Worm (Caenorhabditis elegans) whole organism, young adult: Measurements from ENCODE around the gene EEED8.13.

Source experiments
- C06A6.2 ChIP-seq: fragments of 200-800 bp; sonication (Bioruptor generic); conservative IDR thresholded peaks from 2 replicates; pipeline ENCODE4 v1.3.6; 2022; ENCODE audit warnings: missing genetic modification characterization, missing compliant biosample characterization
- C17E4.6 ChIP-seq: fragments of 200-800 bp; sonication (Bioruptor generic); IDR thresholded peaks from 2 replicates; pipeline ENCODE4 v1.3.6; 2022; ENCODE audit warnings: missing genetic modification reagents, missing genetic modification characterization, missing compliant biosample characterization
- F23B12.7 ChIP-seq: sonication (generic microtip); optimal IDR thresholded peaks from 2 replicates; lab custom pipeline; 2017; ENCODE audit warnings: missing genetic modification characterization, mild to moderate bottlenecking, missing compliant biosample characterization, antibody characterized with exemption, moderate library complexity; ENCODE audit not compliant: insufficient read depth
- F55B11.4 ChIP-seq: sonication (generic microtip); optimal IDR thresholded peaks from 2 replicates; lab custom pipeline; 2016; ENCODE audit warnings: missing compliant biosample characterization, missing genetic modification characterization, borderline replicate concordance; ENCODE audit not compliant: insufficient read depth
- K12H6.12 ChIP-seq: fragments of 200-800 bp; sonication (Bioruptor generic); optimal IDR thresholded peaks from 2 replicates; lab custom pipeline; 2018; ENCODE audit warnings: mild to moderate bottlenecking, missing genetic modification characterization, missing compliant biosample characterization
- T07F8.4 ChIP-seq: sonication (generic microtip); optimal IDR thresholded peaks from 2 replicates; lab custom pipeline; 2016; ENCODE audit warnings: mild to moderate bottlenecking, missing genetic modification characterization, moderate library complexity, missing compliant biosample characterization
- T26A5.8 ChIP-seq: sonication (generic microtip); optimal IDR thresholded peaks from 2 replicates; lab custom pipeline; 2016; ENCODE audit warnings: missing genetic modification characterization, missing compliant biosample characterization
- Y53F4B.3 ChIP-seq: fragments of 200-800 bp; sonication (Bioruptor generic); IDR thresholded peaks from 2 replicates; pipeline ENCODE4 v1.3.6; 2022; ENCODE audit warnings: missing genetic modification reagents, missing genetic modification characterization, missing compliant biosample characterization
- Y67H2A.10 ChIP-seq: fragments of 200-800 bp; sonication (Bioruptor generic); conservative IDR thresholded peaks from 2 replicates; pipeline ENCODE4 v1.3.6; 2022; ENCODE audit warnings: missing genetic modification reagents, missing genetic modification characterization, missing compliant biosample characterization
- aptf-3 ChIP-seq: fragments of 200-800 bp; sonication (Bioruptor generic); IDR thresholded peaks from 2 replicates; pipeline ENCODE4 v1.3.6; 2022; ENCODE audit warnings: missing genetic modification characterization, missing compliant biosample characterization
- atf-7 ChIP-seq: sonication (generic microtip); optimal IDR thresholded peaks from 2 replicates; lab custom pipeline; 2017; ENCODE audit warnings: mild to moderate bottlenecking, missing genetic modification characterization, missing compliant biosample characterization
- attf-3 ChIP-seq: fragments of 200-800 bp; sonication (Bioruptor generic); conservative IDR thresholded peaks from 2 replicates; pipeline ENCODE4 v1.3.6; 2022; ENCODE audit warnings: missing genetic modification reagents, missing genetic modification characterization, missing compliant biosample characterization
- attf-5 ChIP-seq: fragments of 200-800 bp; sonication (Bioruptor generic); optimal IDR thresholded peaks from 2 replicates; lab custom pipeline; 2018; ENCODE audit warnings: mild to moderate bottlenecking, missing genetic modification characterization, missing compliant biosample characterization
- bed-2 ChIP-seq: fragments of 200-800 bp; sonication (Bioruptor generic); IDR thresholded peaks from 2 replicates; pipeline ENCODE4 v1.3.6; 2022; ENCODE audit warnings: missing genetic modification reagents, missing genetic modification characterization, missing compliant biosample characterization
- cebp-1 ChIP-seq, 2 experiments: fragments of 200-800 bp in 1 of 2; sonication (Bioruptor generic) in 1 of 2; sonication (generic microtip) in 1 of 2; IDR thresholded peaks in 1 of 2; optimal IDR thresholded peaks in 1 of 2; 2 replicates each; pipeline versions ENCODE4 v1.3.6 to Lab custom; 2017 to 2022; ENCODE audit warnings: missing compliant biosample characterization in 2 of 2, missing genetic modification characterization in 2 of 2, mild to moderate bottlenecking in 1 of 2, missing genetic modification reagents in 1 of 2, moderate library complexity in 1 of 2
- ceh-100 ChIP-seq: fragments of 200-800 bp; sonication (Bioruptor generic); IDR thresholded peaks from 2 replicates; pipeline ENCODE4 v1.3.6; 2022; ENCODE audit warnings: missing genetic modification reagents, missing genetic modification characterization, missing compliant biosample characterization
- ceh-27 ChIP-seq: fragments of 200-800 bp; sonication (Bioruptor generic); optimal IDR thresholded peaks from 2 replicates; lab custom pipeline; 2018; ENCODE audit warnings: mild to moderate bottlenecking, missing genetic modification characterization, moderate library complexity, missing compliant biosample characterization
- ceh-91 ChIP-seq: fragments of 200-800 bp; sonication (Bioruptor generic); IDR thresholded peaks from 2 replicates; pipeline ENCODE4 v1.3.6; 2022; ENCODE audit warnings: missing genetic modification reagents, missing genetic modification characterization, missing compliant biosample characterization
- chd-7 ChIP-seq: sonication (generic microtip); optimal IDR thresholded peaks from 2 replicates; lab custom pipeline; 2016; ENCODE audit warnings: mild to moderate bottlenecking, missing genetic modification characterization, moderate library complexity, missing compliant biosample characterization
- dpff-1 ChIP-seq: sonication (generic microtip); optimal IDR thresholded peaks from 2 replicates; lab custom pipeline; 2017; ENCODE audit warnings: mild to moderate bottlenecking, missing genetic modification characterization, missing compliant biosample characterization
- efl-1 ChIP-seq: fragments of 150-350 bp; optimal IDR thresholded peaks from 2 replicates; lab custom pipeline; 2014; ENCODE audit warnings: missing biosample characterization, missing genetic modification reagents, missing genetic modification characterization
- egl-44 ChIP-seq: fragments of 200-800 bp; sonication (Bioruptor generic); IDR thresholded peaks from 2 replicates; pipeline ENCODE4 v1.3.6; 2022; ENCODE audit warnings: missing genetic modification reagents, missing genetic modification characterization, missing compliant biosample characterization
- gei-17 ChIP-seq: fragments of 200-800 bp; sonication (Bioruptor generic); optimal IDR thresholded peaks from 2 replicates; lab custom pipeline; 2018; ENCODE audit warnings: mild to moderate bottlenecking, missing genetic modification characterization, missing compliant biosample characterization
- hlh-12 ChIP-seq: sonication (generic microtip); optimal IDR thresholded peaks from 2 replicates; lab custom pipeline; 2016; ENCODE audit warnings: missing genetic modification characterization, missing compliant biosample characterization
- hlh-26 ChIP-seq: fragments of 200-800 bp; sonication (Bioruptor generic); conservative IDR thresholded peaks from 2 replicates; pipeline ENCODE4 v1.3.6; 2022; ENCODE audit warnings: missing genetic modification reagents, missing genetic modification characterization, missing compliant biosample characterization
- hmg-1.2 ChIP-seq: fragments of 200-800 bp; sonication (Bioruptor generic); IDR thresholded peaks from 2 replicates; pipeline ENCODE4 v1.3.6; 2022; ENCODE audit warnings: missing genetic modification reagents, missing genetic modification characterization, missing compliant biosample characterization
- hsf-1 ChIP-seq: fragments of 200-800 bp; sonication (Bioruptor generic); IDR thresholded peaks from 2 replicates; pipeline ENCODE4 v1.3.6; 2022; ENCODE audit warnings: missing genetic modification reagents, missing genetic modification characterization, missing compliant biosample characterization
- lag-1 ChIP-seq: fragments of 200-800 bp; sonication (Bioruptor generic); IDR thresholded peaks from 2 replicates; pipeline ENCODE4 v1.3.6; 2022; ENCODE audit warnings: missing genetic modification reagents, missing genetic modification characterization, missing compliant biosample characterization
- let-526 ChIP-seq: fragments of 200-800 bp; sonication (Bioruptor generic); IDR thresholded peaks from 2 replicates; pipeline ENCODE4 v1.3.6; 2022; ENCODE audit warnings: missing genetic modification reagents, missing genetic modification characterization, missing compliant biosample characterization
- let-607 ChIP-seq, 2 experiments: fragments of 200-800 bp in 1 of 2; sonication (Bioruptor generic) in 1 of 2; sonication (generic microtip) in 1 of 2; optimal IDR thresholded peaks; 2 replicates each; lab custom pipeline; 2016 to 2018; ENCODE audit warnings: mild to moderate bottlenecking in 2 of 2, missing compliant biosample characterization in 2 of 2, missing genetic modification characterization in 2 of 2, moderate library complexity in 2 of 2, missing genotype in 1 of 2
- lin-54 ChIP-seq: fragments of 200-800 bp; sonication (Bioruptor generic); optimal IDR thresholded peaks from 2 replicates; lab custom pipeline; 2018; ENCODE audit warnings: mild to moderate bottlenecking, missing genetic modification characterization, missing compliant biosample characterization
- lir-1 ChIP-seq: fragments of 200-800 bp; sonication (Bioruptor generic); conservative IDR thresholded peaks from 2 replicates; pipeline ENCODE4 v1.3.6; 2022; ENCODE audit warnings: missing genetic modification reagents, missing genetic modification characterization, missing compliant biosample characterization
- lsy-27 ChIP-seq: sonication (generic microtip); optimal IDR thresholded peaks from 2 replicates; lab custom pipeline; 2017; ENCODE audit warnings: missing genetic modification characterization, mild to moderate bottlenecking, missing compliant biosample characterization, antibody characterized with exemption, missing genotype, borderline replicate concordance; ENCODE audit not compliant: insufficient read depth
- mel-28 ChIP-seq: sonication (generic microtip); optimal IDR thresholded peaks from 2 replicates; lab custom pipeline; 2016; ENCODE audit warnings: borderline replicate concordance, mild to moderate bottlenecking, missing genetic modification characterization, missing compliant biosample characterization
- nhr-120 ChIP-seq: fragments of 200-800 bp; sonication (Bioruptor generic); IDR thresholded peaks from 2 replicates; pipeline ENCODE4 v1.3.6; 2022; ENCODE audit warnings: missing genetic modification characterization, missing compliant biosample characterization
- sdz-38 ChIP-seq: sonication (generic microtip); optimal IDR thresholded peaks from 2 replicates; lab custom pipeline; 2016; ENCODE audit warnings: missing genotype, missing genetic modification characterization, missing compliant biosample characterization
- snpc-1.1 ChIP-seq: sonication (generic microtip); optimal IDR thresholded peaks from 2 replicates; lab custom pipeline; 2017; ENCODE audit warnings: missing genetic modification characterization, mild to moderate bottlenecking, missing compliant biosample characterization, antibody characterized with exemption, moderate library complexity, missing genotype, missing genetic modification reagents; ENCODE audit not compliant: insufficient read depth
- unc-130 ChIP-seq: sonication (generic microtip); optimal IDR thresholded peaks from 2 replicates; lab custom pipeline; 2016; ENCODE audit warnings: missing genetic modification reagents, missing genetic modification characterization, missing compliant biosample characterization
- unc-62 ChIP-seq: fragments of 150-350 bp; optimal IDR thresholded peaks from 2 replicates; lab custom pipeline; 2014; ENCODE audit warnings: missing biosample characterization, missing genetic modification reagents, missing genetic modification characterization
- xnd-1 ChIP-seq: sonication (generic microtip); optimal IDR thresholded peaks from 2 replicates; lab custom pipeline; 2016; ENCODE audit warnings: missing genotype, missing genetic modification reagents, missing genetic modification characterization, missing compliant biosample characterization
- zim-3 ChIP-seq: sonication (generic microtip); optimal IDR thresholded peaks from 2 replicates; lab custom pipeline; 2017; ENCODE audit warnings: mild to moderate bottlenecking, missing genetic modification characterization, moderate library complexity, missing compliant biosample characterization

Gene EEED8.13

DNA sequence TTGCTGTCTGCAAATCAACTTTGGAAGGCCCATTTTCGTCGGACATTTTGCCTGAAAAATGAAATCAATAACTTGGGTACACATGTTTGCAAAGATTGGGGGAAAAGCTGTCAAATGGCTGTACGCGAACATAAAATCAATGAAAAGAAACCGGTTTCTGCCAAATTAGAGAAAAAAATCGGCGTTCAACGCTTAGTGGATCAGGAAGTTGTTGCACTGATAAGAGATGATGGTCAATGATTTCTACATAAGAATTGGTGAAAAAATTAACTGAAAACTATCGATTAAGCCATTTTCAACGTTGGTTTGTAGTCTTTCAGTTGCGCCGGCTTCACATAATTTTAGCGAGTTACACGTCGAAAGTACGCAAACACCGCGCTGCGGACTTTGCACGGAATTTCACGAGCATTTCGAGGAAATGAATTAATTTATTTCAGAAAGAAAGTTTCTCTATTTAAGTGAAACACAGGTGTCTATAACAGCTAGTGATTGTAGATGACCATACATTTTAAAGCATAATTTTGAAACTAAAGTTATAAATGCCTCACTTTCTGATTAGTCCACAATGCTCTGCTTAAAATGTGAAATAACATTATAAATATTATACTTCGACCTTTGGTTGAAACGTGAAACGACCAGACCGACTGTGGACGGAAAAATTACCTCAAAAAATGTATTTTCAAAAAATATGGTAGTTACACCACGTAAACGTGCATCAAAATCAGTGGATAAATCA is 17.3 kb upstream of the EEED8.13 start, which contains the start of the genes F07F6.4 and F07F6.2:
F07F6.4 (minus strand) TSS at position 51 of the 736 bp plus-strand sequence.
F07F6.2 (plus strand) TSS at position 686 of the 736 bp plus-strand sequence.
- TF ChIP-seq let-607 (tag; optimal IDR thresholded peaks at IDR 0.05; lab: Kevin White, UChicago) (peak; percentile 89 to 94), atf-7 (tag; lab: Kevin White, UChicago) (no peak), attf-5 (peak; percentile 14), hlh-26 (GFP tag; lab: Robert Waterston, UW) (no peak)

DNA sequence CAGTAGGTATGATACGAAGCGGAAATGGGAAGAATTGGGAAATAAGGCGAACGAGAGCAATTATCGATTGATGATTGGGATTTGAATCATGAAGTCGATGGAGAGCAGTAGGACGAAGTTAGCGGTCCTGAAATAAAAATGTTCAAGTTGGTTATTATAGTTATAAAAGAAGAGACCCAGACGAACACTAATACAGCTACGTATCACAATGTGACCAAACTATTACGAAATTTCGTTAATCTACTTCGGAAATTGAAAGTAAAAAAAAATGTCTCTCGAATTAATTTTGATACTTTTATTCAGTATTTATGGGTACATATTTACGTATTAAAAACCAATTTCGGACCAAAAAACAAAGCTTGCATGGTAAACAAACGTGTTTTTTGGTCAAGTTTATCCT is 14.1 kb upstream of the EEED8.13 start:
- TF ChIP-seq cebp-1 (GFP tag; IDR thresholded peaks at IDR 0.05; lab: Robert Waterston, UW) = peak; percentile 58
- TF ChIP-seq cebp-1 (tag; optimal IDR thresholded peaks at IDR 0.05; lab: Kevin White, UChicago) = peak; percentile 68
- TF ChIP-seq aptf-3 = no peak
- TF ChIP-seq, all 124 proteins: peak for 1

DNA sequence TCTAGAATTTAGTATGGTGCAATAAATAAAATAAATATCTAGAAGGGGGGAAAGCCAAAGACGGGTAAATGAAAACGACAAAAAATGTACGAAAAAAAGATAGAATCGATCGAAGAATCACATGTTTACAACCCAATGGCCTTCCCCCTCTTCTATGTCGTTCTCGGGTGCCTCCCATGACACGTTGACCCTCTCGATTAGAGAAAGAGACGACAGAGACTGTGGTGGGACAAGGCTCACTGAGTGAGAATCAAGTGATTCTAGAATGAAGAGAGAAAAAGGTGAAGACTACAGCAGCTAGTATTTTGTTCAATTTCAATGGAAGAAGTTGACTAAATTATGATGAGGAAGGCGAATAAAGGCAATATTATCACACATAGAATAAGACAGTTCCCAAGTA is 13.7 kb upstream of the EEED8.13 start:
- TF ChIP-seq nhr-120 (GFP tag; lab: Robert Waterston, UW) (no peak), ceh-91 (GFP tag; lab: Robert Waterston, UW) (no peak), F55B11.4 (tag; lab: Kevin White, UChicago) (no peak), attf-3 (GFP tag; lab: Robert Waterston, UW) (no peak), unc-130 (GFP tag; lab: Kevin White, UChicago) (no peak), C06A6.2 (peak; percentile 26; the same call in 1 of the 2 replicates), lsy-27 (no peak), T07F8.4 (tag; lab: Kevin White, UChicago) (no peak), hmg-1.2 (GFP tag; lab: Robert Waterston, UW) (no peak; the same call in 1 of the 2 replicates), lag-1 (GFP tag; lab: Robert Waterston, UW) (no peak), zim-3 (tag; lab: Kevin White, UChicago) (no peak), aptf-3 (no peak), xnd-1 (tag; lab: Kevin White, UChicago) (no peak), dpff-1 (tag; lab: Kevin White, UChicago) (no peak), hlh-12 (tag; lab: Kevin White, UChicago) (no peak), let-607 (tag; optimal IDR thresholded peaks at IDR 0.05; lab: Kevin White, UChicago) (peak in 1 of 2 experiments; percentile 32), F23B12.7 (tag; lab: Kevin White, UChicago) (no peak), lir-1 (no peak), C17E4.6 (GFP tag; lab: Robert Waterston, UW) (no peak), mel-28 (tag; lab: Kevin White, UChicago) (no peak), gei-17 (GFP tag; lab: Kevin White, UChicago) (no peak), ceh-27 (peak; percentile 57), efl-1 (no peak), Y53F4B.3 (GFP tag; lab: Robert Waterston, UW) (no peak), unc-62 (GFP tag; lab: Kevin White, UChicago) (peak; percentile 43), bed-2 (no peak), sdz-38 (tag; lab: Kevin White, UChicago) (no peak), hsf-1 (GFP tag; lab: Robert Waterston, UW) (no peak), ceh-100 (no peak; the same call in 1 of the 2 replicates), egl-44 (GFP tag; lab: Robert Waterston, UW) (no peak), chd-7 (no peak), T26A5.8 (tag; lab: Kevin White, UChicago) (no peak), attf-5 (peak; percentile 74), cebp-1 (GFP tag; IDR thresholded peaks at IDR 0.05; lab: Robert Waterston, UW) (no peak; the same call in 1 of the 2 replicates), cebp-1 (tag; optimal IDR thresholded peaks at IDR 0.05; lab: Kevin White, UChicago) (peak; percentile 65), lin-54 (GFP tag; lab: Kevin White, UChicago) (peak; percentile 18), Y67H2A.10 (GFP tag; lab: Robert Waterston, UW) (no peak; the same call in 1 of the 2 replicates), let-526 (GFP tag; lab: Robert Waterston, UW) (no peak), snpc-1.1 (tag; lab: Kevin White, UChicago) (no peak), K12H6.12 (tag; lab: Kevin White, UChicago) (peak; percentile 38)
